Worm (Caenorhabditis elegans): ENCODE data around the gene Y50D7A.1.

Gene Y50D7A.1

DNA sequence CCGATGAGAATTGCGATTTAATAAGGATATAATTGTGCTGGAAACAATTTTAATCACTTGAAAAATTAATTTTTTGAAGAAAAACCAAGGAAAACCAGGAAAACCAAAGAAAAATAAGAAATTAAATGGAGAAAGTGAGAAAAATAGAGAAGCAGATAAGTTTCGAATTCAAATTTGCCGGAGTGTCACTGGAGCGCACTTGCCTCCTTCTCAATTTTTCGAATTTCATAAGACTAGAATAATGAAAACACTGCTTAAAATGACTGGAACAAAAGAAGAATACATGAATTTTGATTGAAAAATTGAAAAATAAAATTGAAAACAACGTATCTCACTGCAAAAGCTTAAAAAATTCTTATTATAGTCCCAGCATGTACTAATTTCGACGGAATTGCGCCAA is 56.0 kb downstream of the Y50D7A.1 start:
- TF ChIP-seq ceh-9 (tag; optimal IDR thresholded peaks at IDR 0.05) (no peak), unc-39 (tag; optimal IDR thresholded peaks at IDR 0.05) (no peak), nfya-1 (tag; optimal IDR thresholded peaks at IDR 0.05; ENCODE audit: insufficient read depth) (peak; percentile 26), nhr-43 (tag; optimal IDR thresholded peaks at IDR 0.05; ENCODE audit: poor library complexity, severe bottlenecking) (no peak), pha-4 (tag; optimal IDR thresholded peaks at IDR 0.05) (peak; percentile 22), jun-1 (tag; optimal IDR thresholded peaks at IDR 0.05) (no peak), nhr-25 (tag; optimal IDR thresholded peaks at IDR 0.05) (peak; percentile 12), lin-39 (tag; optimal IDR thresholded peaks at IDR 0.05) (no peak)

DNA sequence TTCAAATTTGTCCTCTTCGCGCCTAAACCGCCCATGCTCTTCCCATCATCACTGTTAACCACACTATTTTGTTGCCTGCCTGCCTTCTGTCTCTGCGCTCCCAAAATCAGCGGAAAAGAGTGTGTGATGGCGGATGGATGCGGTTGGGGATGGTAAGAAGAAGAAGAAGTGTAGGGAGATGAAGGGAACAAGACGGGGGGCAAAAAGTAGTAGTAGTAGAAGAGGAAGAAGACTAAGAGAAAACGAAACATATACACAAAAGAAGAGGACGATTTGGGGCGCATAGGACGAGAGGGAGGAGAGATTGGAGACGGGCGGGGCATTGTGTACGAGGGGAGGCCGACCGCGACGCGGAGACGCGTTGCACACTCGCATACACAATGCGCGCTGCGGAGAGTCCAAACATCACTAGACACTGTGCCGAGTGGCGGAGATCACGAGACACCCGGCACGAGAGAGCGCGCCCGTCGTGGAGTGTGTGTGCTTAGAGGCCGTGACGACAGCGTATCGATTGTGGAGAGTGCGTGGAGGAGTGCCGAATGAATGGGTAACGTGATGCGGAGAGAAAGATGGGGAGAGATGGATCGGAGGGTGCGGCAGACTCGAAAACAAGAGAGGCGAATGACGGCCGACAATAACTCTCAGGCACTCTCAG is 57.2 kb downstream of the Y50D7A.1 start:
- TF ChIP-seq sea-2 (GFP tag; optimal IDR thresholded peaks at IDR 0.05) (no peak), skn-1 (tag; optimal IDR thresholded peaks at IDR 0.05) (peak; percentile 9), lsy-12 (tag; optimal IDR thresholded peaks at IDR 0.05) (peak; percentile 92), fkh-10 (GFP tag; optimal IDR thresholded peaks at IDR 0.05) (peak; percentile 43), daf-12 (tag; optimal IDR thresholded peaks at IDR 0.05) (no peak), unc-39 (tag; optimal IDR thresholded peaks at IDR 0.05) (no peak), pha-4 (tag; optimal IDR thresholded peaks at IDR 0.05) (peak; percentile 83), elt-3 (tag; optimal IDR thresholded peaks at IDR 0.05) (no peak), eor-1 (tag; optimal IDR thresholded peaks at IDR 0.05) (peak in 1 of 2 experiments; percentile 15), ceh-28 (tag; optimal IDR thresholded peaks at IDR 0.05) (peak; percentile 96), zag-1 (tag; optimal IDR thresholded peaks at IDR 0.05) (no peak), elt-2 (tag; optimal IDR thresholded peaks at IDR 0.05) (peak; percentile 85), hmg-11 (tag; optimal IDR thresholded peaks at IDR 0.05) (peak; percentile 99), ceh-82 (tag; optimal IDR thresholded peaks at IDR 0.05) (peak; percentile 28), nfya-1 (tag; optimal IDR thresholded peaks at IDR 0.05; ENCODE audit: insufficient read depth) (peak; percentile 90), elt-1 (tag; optimal IDR thresholded peaks at IDR 0.05) (peak; percentile 47), nhr-28 (tag; optimal IDR thresholded peaks at IDR 0.05) (no peak), jun-1 (tag; optimal IDR thresholded peaks at IDR 0.05) (peak; percentile 96), unc-62 (GFP tag; optimal IDR thresholded peaks at IDR 0.05) (peak; percentile 74), ama-1 (optimal IDR thresholded peaks at IDR 0.05) (peak; percentile 85), mml-1 (tag; optimal IDR thresholded peaks at IDR 0.05) (no peak), aly-2 (tag; optimal IDR thresholded peaks at IDR 0.05) (no peak), ZK546.5 (tag; optimal IDR thresholded peaks at IDR 0.05) (no peak), R02D3.7 (tag; optimal IDR thresholded peaks at IDR 0.05) (peak; percentile 61), egl-27 (tag; optimal IDR thresholded peaks at IDR 0.05) (peak; percentile 47), fkh-2 (tag; optimal IDR thresholded peaks at IDR 0.05) (no peak), nhr-237 (tag; optimal IDR thresholded peaks at IDR 0.05) (no peak), nhr-12 (tag; optimal IDR thresholded peaks at IDR 0.05) (no peak), lin-15B (tag; optimal IDR thresholded peaks at IDR 0.05) (peak; percentile 72), pqm-1 (tag; optimal IDR thresholded peaks at IDR 0.05) (no peak), nhr-11 (tag; optimal IDR thresholded peaks at IDR 0.05) (no peak), fos-1 (tag; optimal IDR thresholded peaks at IDR 0.05) (peak; percentile 43), nhr-67 (tag; optimal IDR thresholded peaks at IDR 0.05) (no peak), ceh-9 (tag; optimal IDR thresholded peaks at IDR 0.05) (no peak), nhr-23 (tag; optimal IDR thresholded peaks at IDR 0.05) (peak; percentile 75), nhr-43 (tag; optimal IDR thresholded peaks at IDR 0.05; ENCODE audit: poor library complexity, severe bottlenecking) (peak; percentile 78), mdl-1 (tag; optimal IDR thresholded peaks at IDR 0.05) (peak; percentile 55), ceh-16 (tag; optimal IDR thresholded peaks at IDR 0.05) (no peak), snpc-4 (tag; optimal IDR thresholded peaks at IDR 0.05) (peak; percentile 85), nhr-25 (tag; optimal IDR thresholded peaks at IDR 0.05) (peak; percentile 84), ztf-11 (tag; optimal IDR thresholded peaks at IDR 0.05) (no peak), egl-5 (tag; optimal IDR thresholded peaks at IDR 0.05) (peak; percentile 65), nhr-76 (tag; optimal IDR thresholded peaks at IDR 0.05) (no peak), tbx-2 (tag; optimal IDR thresholded peaks at IDR 0.05) (peak; percentile 86), nhr-77 (tag; optimal IDR thresholded peaks at IDR 0.05) (no peak), ztf-4 (tag; optimal IDR thresholded peaks at IDR 0.05) (peak; percentile 46), lin-39 (tag; optimal IDR thresholded peaks at IDR 0.05) (peak; percentile 92)
